Fruit fly (Drosophila melanogaster): Measurements from ENCODE around the gene CG5958.

CG5958 gene

dm6 chr2L:7424907-7425689 is 8.2 kb downstream of the CG5958 start (continued):
- TF ChIP-seq CG6683 (GFP tag; optimal IDR thresholded peaks at IDR 0.05) = no peak
- peak; percentile 63 for TF ChIP-seq CG10366 (GFP tag; IDR thresholded peaks at IDR 0.05)
- TF ChIP-seq vfl (GFP tag; optimal IDR thresholded peaks at IDR 0.05) = peak; percentile 77
- TF ChIP-seq CG42726 (GFP tag; IDR thresholded peaks at IDR 0.05; ENCODE audit: partially characterized antibody) = no peak
- peak; percentile 53 for TF ChIP-seq CG7556 (GFP tag; optimal IDR thresholded peaks at IDR 0.05)
- TF ChIP-seq Chrac-16 (GFP tag; optimal IDR thresholded peaks at IDR 0.05) = peak; percentile 41
- TF ChIP-seq sqz (GFP tag; optimal IDR thresholded peaks at IDR 0.05) = no peak
- no peak for TF ChIP-seq GATAe (GFP tag; conservative IDR thresholded peaks at IDR 0.05)
- peak; percentile 38 for TF ChIP-seq NfI (GFP tag; optimal IDR thresholded peaks at IDR 0.05)
- no peak for TF ChIP-seq Nf-YB (GFP tag; optimal IDR thresholded peaks at IDR 0.05)
- TF ChIP-seq Sox102F (GFP tag; optimal IDR thresholded peaks at IDR 0.05) = peak; percentile 32
- TF ChIP-seq CG7987 (GFP tag; optimal IDR thresholded peaks at IDR 0.05) = no peak
- TF ChIP-seq zen2 (GFP tag; IDR thresholded peaks at IDR 0.05; ENCODE audit: partially characterized antibody) = no peak
- TF ChIP-seq HHEX (GFP tag; optimal IDR thresholded peaks at IDR 0.05) = peak; percentile 14
- TF ChIP-seq CG7271 (tag; optimal IDR thresholded peaks at IDR 0.05) = no peak
- TF ChIP-seq Max (GFP tag; optimal IDR thresholded peaks at IDR 0.05) = peak; percentile 19
- no peak for TF ChIP-seq CG11398 (GFP tag; optimal IDR thresholded peaks at IDR 0.05)
- TF ChIP-seq CTCF (GFP tag; optimal IDR thresholded peaks at IDR 0.05) = no peak
- no peak for TF ChIP-seq CG4820 (GFP tag; optimal IDR thresholded peaks at IDR 0.05)
- no peak for TF ChIP-seq gcm (GFP tag; optimal IDR thresholded peaks at IDR 0.05)
- peak; percentile 51 for TF ChIP-seq CG18619 (GFP tag; optimal IDR thresholded peaks at IDR 0.05)
- TF ChIP-seq slou (GFP tag; optimal IDR thresholded peaks at IDR 0.05) = peak; percentile 12
- no peak for TF ChIP-seq CG16813 (GFP tag; IDR thresholded peaks at IDR 0.05; ENCODE audit: partially characterized antibody)
- TF ChIP-seq grn (GFP tag; optimal IDR thresholded peaks at IDR 0.05) = no peak
- peak; percentile 6 for TF ChIP-seq CG16863 (GFP tag; optimal IDR thresholded peaks at IDR 0.05)
- no peak for TF ChIP-seq Doc2 (GFP tag; IDR thresholded peaks at IDR 0.05)
- TF ChIP-seq CG8924 (tag; optimal IDR thresholded peaks at IDR 0.05) = peak; percentile 6
- TF ChIP-seq cad (GFP tag; optimal IDR thresholded peaks at IDR 0.05) = no peak
- TF ChIP-seq dmrt11E (tag; optimal IDR thresholded peaks at IDR 0.05) = no peak
- TF ChIP-seq Optix (GFP tag; IDR thresholded peaks at IDR 0.05) = no peak; the same call in 2 of the 3 replicates
- peak; percentile 6 for TF ChIP-seq CG12942 (GFP tag; optimal IDR thresholded peaks at IDR 0.05)
- no peak for TF ChIP-seq salm (tag; optimal IDR thresholded peaks at IDR 0.05)
- peak; percentile 71 for TF ChIP-seq Antp (GFP tag; optimal IDR thresholded peaks at IDR 0.05)
- TF ChIP-seq CG8359 (GFP tag; optimal IDR thresholded peaks at IDR 0.05; ENCODE audit: borderline replicate concordance) = no peak
- no peak for TF ChIP-seq chn (GFP tag; optimal IDR thresholded peaks at IDR 0.05)
- peak; percentile 64 for TF ChIP-seq grau (tag; optimal IDR thresholded peaks at IDR 0.05)
- TF ChIP-seq Meics (GFP tag; optimal IDR thresholded peaks at IDR 0.05) = peak; percentile 81
- TF ChIP-seq CG6813 (GFP tag; optimal IDR thresholded peaks at IDR 0.05) = peak; percentile 3
- TF ChIP-seq pan (optimal IDR thresholded peaks at IDR 0.05) = no peak
- TF ChIP-seq pan (GFP tag; optimal IDR thresholded peaks at IDR 0.05 in 1 of 2, IDR thresholded peaks at IDR 0.05 in 1 of 2) = peak in 1 of 2 experiments; percentile 51
- peak; percentile 45 for TF ChIP-seq unpg (GFP tag; optimal IDR thresholded peaks at IDR 0.05)
- no peak for TF ChIP-seq Sin3A (optimal IDR thresholded peaks at IDR 0.05)
- TF ChIP-seq CG9215 (GFP tag; IDR thresholded peaks at IDR 0.05) = peak; percentile 83
- peak; percentile 87 for TF ChIP-seq Drgx (GFP tag; IDR thresholded peaks at IDR 0.05)
- peak; percentile 76; the same call in 2 of the 4 replicates for TF ChIP-seq Gug (GFP tag; IDR thresholded peaks at IDR 0.05)
- TF ChIP-seq CG11504 (tag; optimal IDR thresholded peaks at IDR 0.05) = peak; percentile 9
- no peak for TF ChIP-seq yki (optimal IDR thresholded peaks at IDR 0.05)
- 0 out of 4 replicates have a peak, but pooled peaks have one; percentile 59 for TF ChIP-seq chinmo (GFP tag; IDR thresholded peaks at IDR 0.05; ENCODE audit: partially characterized antibody)
- TF ChIP-seq Deaf1 (tag; optimal IDR thresholded peaks at IDR 0.05) = no peak
- TF ChIP-seq seq (GFP tag; IDR thresholded peaks at IDR 0.05) = peak; percentile 45; the same call in 1 of the 2 replicates
